Worm (Caenorhabditis elegans) whole organism, young adult: ENCODE data around the gene igeg-1.
A peak's percentile ranks its signal among the peaks of the same experiment; 100 is the strongest.

Experiments used
- B0336.3 ChIP-seq: fragments of 200-800 bp; sonication (Bioruptor generic); IDR thresholded peaks from 2 replicates; pipeline ENCODE4 v1.3.6; 2022; ENCODE audit warnings: missing genetic modification characterization, missing compliant biosample characterization
- C06A6.2 ChIP-seq: fragments of 200-800 bp; sonication (Bioruptor generic); conservative IDR thresholded peaks from 2 replicates; pipeline ENCODE4 v1.3.6; 2022; ENCODE audit warnings: missing genetic modification characterization, missing compliant biosample characterization
- F23B12.7 ChIP-seq: sonication (generic microtip); optimal IDR thresholded peaks from 2 replicates; lab custom pipeline; 2017; ENCODE audit warnings: missing genetic modification characterization, mild to moderate bottlenecking, missing compliant biosample characterization, antibody characterized with exemption, moderate library complexity; ENCODE audit not compliant: insufficient read depth
- F33H1.4 ChIP-seq: fragments of 200-800 bp; sonication (Bioruptor generic); IDR thresholded peaks from 2 replicates; pipeline ENCODE4 v1.3.6; 2022; ENCODE audit warnings: missing genetic modification reagents, missing genetic modification characterization, missing compliant biosample characterization
- F37B4.10 ChIP-seq: fragments of 200-800 bp; sonication (Bioruptor generic); IDR thresholded peaks from 2 replicates; pipeline ENCODE4 v1.3.6; 2022; ENCODE audit warnings: missing genetic modification characterization, missing compliant biosample characterization
- F39B2.1 ChIP-seq: fragments of 200-800 bp; sonication (Bioruptor generic); IDR thresholded peaks from 2 replicates; pipeline ENCODE4 v1.3.6; 2022; ENCODE audit warnings: missing genetic modification reagents, missing genetic modification characterization, missing compliant biosample characterization
- F49E8.2 ChIP-seq: sonication (generic microtip); optimal IDR thresholded peaks from 3 replicates; lab custom pipeline; 2017; ENCODE audit warnings: missing genetic modification characterization, mild to moderate bottlenecking, missing compliant biosample characterization, antibody characterized with exemption, moderate library complexity; ENCODE audit not compliant: insufficient read depth
- T07F8.4 ChIP-seq: sonication (generic microtip); optimal IDR thresholded peaks from 2 replicates; lab custom pipeline; 2016; ENCODE audit warnings: mild to moderate bottlenecking, missing genetic modification characterization, moderate library complexity, missing compliant biosample characterization
- Y53F4B.3 ChIP-seq: fragments of 200-800 bp; sonication (Bioruptor generic); IDR thresholded peaks from 2 replicates; pipeline ENCODE4 v1.3.6; 2022; ENCODE audit warnings: missing genetic modification reagents, missing genetic modification characterization, missing compliant biosample characterization
- Y56A3A.18 ChIP-seq: fragments of 200-800 bp; sonication (Bioruptor generic); IDR thresholded peaks from 2 replicates; pipeline ENCODE4 v1.3.6; 2022; ENCODE audit warnings: missing genetic modification reagents, missing genetic modification characterization, missing compliant biosample characterization
- Y95B8A.8 ChIP-seq: fragments of 200-800 bp; sonication (Bioruptor generic); IDR thresholded peaks from 2 replicates; pipeline ENCODE4 v1.3.6; 2022; ENCODE audit warnings: missing genetic modification reagents, missing genetic modification characterization, missing compliant biosample characterization
- aptf-3 ChIP-seq: fragments of 200-800 bp; sonication (Bioruptor generic); IDR thresholded peaks from 2 replicates; pipeline ENCODE4 v1.3.6; 2022; ENCODE audit warnings: missing genetic modification characterization, missing compliant biosample characterization
- ccch-3 ChIP-seq: fragments of 200-800 bp; sonication (Bioruptor generic); optimal IDR thresholded peaks from 2 replicates; lab custom pipeline; 2018; ENCODE audit warnings: mild to moderate bottlenecking, missing genetic modification characterization, missing compliant biosample characterization
- cebp-2 ChIP-seq: fragments of 200-800 bp; sonication (Bioruptor generic); IDR thresholded peaks from 2 replicates; pipeline ENCODE4 v1.3.6; 2022; ENCODE audit warnings: missing genetic modification characterization, missing compliant biosample characterization
- ceh-58 ChIP-seq: fragments of 200-800 bp; sonication (Bioruptor generic); IDR thresholded peaks from 2 replicates; pipeline ENCODE4 v1.3.6; 2022; ENCODE audit warnings: missing genetic modification characterization, missing compliant biosample characterization
- ceh-79 ChIP-seq: sonication (generic microtip); optimal IDR thresholded peaks from 2 replicates; lab custom pipeline; 2017; ENCODE audit warnings: mild to moderate bottlenecking, missing genetic modification characterization, missing compliant biosample characterization
- dpff-1 ChIP-seq: sonication (generic microtip); optimal IDR thresholded peaks from 2 replicates; lab custom pipeline; 2017; ENCODE audit warnings: mild to moderate bottlenecking, missing genetic modification characterization, missing compliant biosample characterization
- ets-4 ChIP-seq: fragments of 200-800 bp; sonication (Bioruptor generic); optimal IDR thresholded peaks from 2 replicates; lab custom pipeline; 2018; ENCODE audit warnings: mild to moderate bottlenecking, missing genetic modification characterization, missing compliant biosample characterization
- fkh-3 ChIP-seq: sonication (generic microtip); optimal IDR thresholded peaks from 2 replicates; lab custom pipeline; 2016; ENCODE audit warnings: mild to moderate bottlenecking, missing genetic modification characterization, missing compliant biosample characterization
- hlh-12 ChIP-seq: sonication (generic microtip); optimal IDR thresholded peaks from 2 replicates; lab custom pipeline; 2016; ENCODE audit warnings: missing genetic modification characterization, missing compliant biosample characterization
- hmg-1.2 ChIP-seq: fragments of 200-800 bp; sonication (Bioruptor generic); IDR thresholded peaks from 2 replicates; pipeline ENCODE4 v1.3.6; 2022; ENCODE audit warnings: missing genetic modification reagents, missing genetic modification characterization, missing compliant biosample characterization
- hmg-20 ChIP-seq: fragments of 200-800 bp; sonication (Bioruptor generic); IDR thresholded peaks from 2 replicates; pipeline ENCODE4 v1.3.6; 2022; ENCODE audit warnings: missing genetic modification reagents, missing genetic modification characterization, missing compliant biosample characterization
- hsf-1 ChIP-seq: fragments of 200-800 bp; sonication (Bioruptor generic); IDR thresholded peaks from 2 replicates; pipeline ENCODE4 v1.3.6; 2022; ENCODE audit warnings: missing genetic modification reagents, missing genetic modification characterization, missing compliant biosample characterization
- lag-1 ChIP-seq: fragments of 200-800 bp; sonication (Bioruptor generic); IDR thresholded peaks from 2 replicates; pipeline ENCODE4 v1.3.6; 2022; ENCODE audit warnings: missing genetic modification reagents, missing genetic modification characterization, missing compliant biosample characterization
- let-526 ChIP-seq: fragments of 200-800 bp; sonication (Bioruptor generic); IDR thresholded peaks from 2 replicates; pipeline ENCODE4 v1.3.6; 2022; ENCODE audit warnings: missing genetic modification reagents, missing genetic modification characterization, missing compliant biosample characterization
- lin-26 ChIP-seq: fragments of 200-800 bp; sonication (Bioruptor generic); IDR thresholded peaks from 2 replicates; pipeline ENCODE4 v1.3.6; 2022; ENCODE audit warnings: missing genetic modification reagents, missing genetic modification characterization, missing compliant biosample characterization
- lin-40 ChIP-seq: sonication (generic microtip); optimal IDR thresholded peaks from 2 replicates; lab custom pipeline; 2016; ENCODE audit warnings: missing genetic modification characterization, mild to moderate bottlenecking, missing compliant biosample characterization, missing genotype, missing genetic modification reagents
- lin-54 ChIP-seq: fragments of 200-800 bp; sonication (Bioruptor generic); optimal IDR thresholded peaks from 2 replicates; lab custom pipeline; 2018; ENCODE audit warnings: mild to moderate bottlenecking, missing genetic modification characterization, missing compliant biosample characterization
- lsy-27 ChIP-seq: sonication (generic microtip); optimal IDR thresholded peaks from 2 replicates; lab custom pipeline; 2017; ENCODE audit warnings: missing genetic modification characterization, mild to moderate bottlenecking, missing compliant biosample characterization, antibody characterized with exemption, missing genotype, borderline replicate concordance; ENCODE audit not compliant: insufficient read depth
- madf-6 ChIP-seq: fragments of 200-800 bp; sonication (Bioruptor generic); IDR thresholded peaks from 2 replicates; pipeline ENCODE4 v1.3.6; 2022; ENCODE audit warnings: missing genetic modification reagents, missing genetic modification characterization, missing compliant biosample characterization
- madf-8 ChIP-seq: fragments of 200-800 bp; sonication (Bioruptor generic); conservative IDR thresholded peaks from 2 replicates; pipeline ENCODE4 v1.3.6; 2022; ENCODE audit warnings: missing genetic modification reagents, missing genetic modification characterization, missing compliant biosample characterization
- mcd-1 ChIP-seq: fragments of 200-800 bp; sonication (Bioruptor generic); IDR thresholded peaks from 2 replicates; pipeline ENCODE4 v1.3.6; 2022; ENCODE audit warnings: missing genetic modification reagents, missing genetic modification characterization, missing compliant biosample characterization
- mes-4 ChIP-seq: sonication (generic microtip); optimal IDR thresholded peaks from 2 replicates; lab custom pipeline; 2016; ENCODE audit warnings: missing genotype, missing genetic modification characterization, missing compliant biosample characterization
- mxl-1 ChIP-seq: sonication (generic microtip); optimal IDR thresholded peaks from 2 replicates; lab custom pipeline; 2016; ENCODE audit warnings: missing genetic modification characterization, missing compliant biosample characterization
- nhr-120 ChIP-seq: fragments of 200-800 bp; sonication (Bioruptor generic); IDR thresholded peaks from 2 replicates; pipeline ENCODE4 v1.3.6; 2022; ENCODE audit warnings: missing genetic modification characterization, missing compliant biosample characterization
- nhr-27 ChIP-seq: fragments of 200-800 bp; sonication (Bioruptor generic); optimal IDR thresholded peaks from 2 replicates; lab custom pipeline; 2018; ENCODE audit warnings: mild to moderate bottlenecking, missing genetic modification characterization, moderate library complexity, missing compliant biosample characterization
- nhr-90 ChIP-seq: sonication (generic microtip); optimal IDR thresholded peaks from 2 replicates; lab custom pipeline; 2016; ENCODE audit warnings: missing genotype, mild to moderate bottlenecking, missing genetic modification characterization, missing compliant biosample characterization
- pbrm-1 ChIP-seq: fragments of 200-800 bp; sonication (Bioruptor generic); IDR thresholded peaks from 2 replicates; pipeline ENCODE4 v1.3.6; 2022; ENCODE audit warnings: missing genetic modification reagents, missing genetic modification characterization, missing compliant biosample characterization
- sdz-38 ChIP-seq: sonication (generic microtip); optimal IDR thresholded peaks from 2 replicates; lab custom pipeline; 2016; ENCODE audit warnings: missing genotype, missing genetic modification characterization, missing compliant biosample characterization
- sea-2 ChIP-seq: fragments of 200-800 bp; sonication (Bioruptor generic); IDR thresholded peaks from 2 replicates; pipeline ENCODE4 v1.3.6; 2022; ENCODE audit warnings: missing genetic modification characterization, missing compliant biosample characterization
- snpc-1.3 ChIP-seq: sonication (generic microtip); optimal IDR thresholded peaks from 2 replicates; lab custom pipeline; 2017; ENCODE audit warnings: missing genetic modification characterization, mild to moderate bottlenecking, missing compliant biosample characterization, antibody characterized with exemption, moderate library complexity, missing genotype, missing genetic modification reagents; ENCODE audit not compliant: insufficient read depth
- snpc-3.4 ChIP-seq: sonication (generic microtip); optimal IDR thresholded peaks from 2 replicates; lab custom pipeline; 2017; ENCODE audit warnings: missing genetic modification characterization, mild to moderate bottlenecking, missing compliant biosample characterization, antibody characterized with exemption, moderate library complexity, missing genotype, missing genetic modification reagents
- sptf-2 ChIP-seq: fragments of 200-800 bp; sonication (Bioruptor generic); optimal IDR thresholded peaks from 2 replicates; lab custom pipeline; 2018; ENCODE audit warnings: mild to moderate bottlenecking, missing genetic modification characterization, missing compliant biosample characterization
- unc-62 ChIP-seq: fragments of 150-350 bp; optimal IDR thresholded peaks from 2 replicates; lab custom pipeline; 2014; ENCODE audit warnings: missing biosample characterization, missing genetic modification reagents, missing genetic modification characterization
- ztf-18 ChIP-seq: sonication (generic microtip); optimal IDR thresholded peaks from 2 replicates; lab custom pipeline; 2016; ENCODE audit warnings: missing genotype, mild to moderate bottlenecking, missing genetic modification characterization, missing compliant biosample characterization
- ztf-22 ChIP-seq: fragments of 200-800 bp; sonication (Bioruptor generic); optimal IDR thresholded peaks from 2 replicates; lab custom pipeline; 2018; ENCODE audit warnings: mild to moderate bottlenecking, missing genetic modification characterization, moderate library complexity, missing compliant biosample characterization
- ztf-26 ChIP-seq: sonication (generic microtip); optimal IDR thresholded peaks from 2 replicates; lab custom pipeline; 2017; ENCODE audit warnings: missing genetic modification characterization, missing compliant biosample characterization
- ztf-3 ChIP-seq: fragments of 200-800 bp; sonication (Bioruptor generic); optimal IDR thresholded peaks from 2 replicates; lab custom pipeline; 2018; ENCODE audit warnings: mild to moderate bottlenecking, missing genetic modification characterization, missing compliant biosample characterization
- ztf-6 ChIP-seq: fragments of 200-800 bp; sonication (Bioruptor generic); IDR thresholded peaks from 2 replicates; pipeline ENCODE4 v1.3.6; 2022; ENCODE audit warnings: missing genetic modification reagents, missing genetic modification characterization, missing compliant biosample characterization

Gene igeg-1

DNA sequence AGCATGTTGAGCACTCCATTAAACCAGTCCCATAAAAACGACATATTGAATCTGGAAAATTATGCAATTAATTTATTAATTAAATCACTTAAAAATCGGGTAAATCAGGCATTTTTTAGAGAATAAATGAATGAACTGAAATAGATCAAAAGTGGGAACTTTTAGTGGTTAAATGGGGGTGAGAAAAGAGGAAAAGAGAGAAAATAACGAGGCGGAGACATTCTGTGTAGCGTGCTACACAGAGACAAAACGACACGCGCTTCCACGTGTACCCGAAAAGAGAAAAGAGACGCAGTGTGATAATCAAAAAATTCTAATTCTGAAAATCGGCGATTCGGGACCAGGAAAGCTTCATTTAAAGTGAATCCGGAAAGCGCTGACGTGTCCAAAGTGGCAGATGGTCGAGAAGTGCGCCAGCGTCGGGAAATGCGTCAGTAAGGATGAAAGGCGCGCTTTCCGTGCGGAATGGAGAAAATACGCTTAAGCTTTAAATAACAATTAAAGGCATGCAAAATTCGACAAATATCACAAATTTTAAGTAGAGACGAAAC is 49.1 kb upstream of the igeg-1 start, which contains the start of gene sar-1 (continued):
- TF ChIP-seq unc-62 (GFP tag; lab: Kevin White, UChicago) (no peak), aptf-3 (GFP tag; lab: Robert Waterston, UW) (no peak), hmg-1.2 (GFP tag; lab: Robert Waterston, UW) (peak; percentile 53), lsy-27 (tag; lab: Kevin White, UChicago) (no peak), sdz-38 (tag; lab: Kevin White, UChicago) (no peak), ztf-3 (GFP tag; lab: Kevin White, UChicago) (no peak), lin-40 (tag; lab: Kevin White, UChicago) (peak; percentile 86), mes-4 (tag; lab: Kevin White, UChicago) (no peak), madf-8 (GFP tag; lab: Robert Waterston, UW) (peak; percentile 63), snpc-1.3 (tag; lab: Kevin White, UChicago) (no peak), ztf-6 (no peak), F23B12.7 (tag; lab: Kevin White, UChicago) (peak; percentile 8), let-526 (GFP tag; lab: Robert Waterston, UW) (0 out of 2 replicates have a peak, but pooled peaks have one; percentile 7), ztf-18 (tag; lab: Kevin White, UChicago) (peak; percentile 97), Y95B8A.8 (GFP tag; lab: Robert Waterston, UW) (no peak), ceh-58 (GFP tag; lab: Robert Waterston, UW) (no peak), nhr-90 (tag; lab: Kevin White, UChicago) (no peak), B0336.3 (GFP tag; lab: Robert Waterston, UW) (peak; percentile 74), ccch-3 (no peak), hmg-20 (GFP tag; lab: Robert Waterston, UW) (peak; percentile 67), nhr-120 (GFP tag; lab: Robert Waterston, UW) (no peak), mcd-1 (peak; percentile 88), T07F8.4 (no peak), F37B4.10 (no peak), lin-26 (GFP tag; lab: Robert Waterston, UW) (no peak), lin-54 (GFP tag; lab: Kevin White, UChicago) (peak; percentile 79), pbrm-1 (GFP tag; lab: Robert Waterston, UW) (peak; percentile 79), sptf-2 (no peak), F33H1.4 (GFP tag; lab: Robert Waterston, UW) (peak; percentile 72), ets-4 (no peak), ztf-22 (GFP tag; lab: Kevin White, UChicago) (no peak), hsf-1 (GFP tag; lab: Robert Waterston, UW) (peak; percentile 61; the same call in 1 of the 2 replicates), hlh-12 (tag; lab: Kevin White, UChicago) (no peak), cebp-2 (GFP tag; lab: Robert Waterston, UW) (no peak), snpc-3.4 (tag; lab: Kevin White, UChicago) (peak; percentile 2), madf-6 (GFP tag; lab: Robert Waterston, UW) (peak; percentile 75), nhr-27 (tag; lab: Kevin White, UChicago) (no peak), F49E8.2 (tag; lab: Kevin White, UChicago) (no peak), mxl-1 (tag; lab: Kevin White, UChicago) (no peak), dpff-1 (tag; lab: Kevin White, UChicago) (no peak), Y53F4B.3 (no peak), fkh-3 (no peak), lag-1 (GFP tag; lab: Robert Waterston, UW) (no peak), ztf-26 (tag; lab: Kevin White, UChicago) (peak; percentile 51), C06A6.2 (0 out of 2 replicates have a peak, but pooled peaks have one; percentile 34), sea-2 (no peak), Y56A3A.18 (peak; percentile 40; the same call in 1 of the 2 replicates), ceh-79 (tag; lab: Kevin White, UChicago) (no peak), F39B2.1 (no peak)
